Worm (Caenorhabditis elegans) whole organism, L1 larva: Measurements from ENCODE around the gene C26D10.4.

Source experiments
- C04F5.9 ChIP-seq: sonication (generic microtip); optimal IDR thresholded peaks from 2 replicates; lab custom pipeline; 2016; ENCODE audit warnings: missing genetic modification characterization, missing compliant biosample characterization
- Y116A8C.19 ChIP-seq: sonication (generic microtip); optimal IDR thresholded peaks from 2 replicates; lab custom pipeline; 2016; ENCODE audit warnings: missing compliant biosample characterization, missing genetic modification characterization, borderline replicate concordance
- alr-1 ChIP-seq: fragments of 200-800 bp; sonication (Bioruptor generic); optimal IDR thresholded peaks from 2 replicates; lab custom pipeline; 2018; ENCODE audit warnings: borderline replicate concordance, mild to moderate bottlenecking, missing genetic modification characterization, missing compliant biosample characterization
- aly-2 ChIP-seq: fragments of 150-350 bp; optimal IDR thresholded peaks from 2 replicates; lab custom pipeline; 2014; ENCODE audit warnings: missing biosample characterization, missing genetic modification characterization
- ama-1 ChIP-seq: fragments of 150-350 bp; optimal IDR thresholded peaks from 2 replicates; lab custom pipeline; 2014
- ceh-63 ChIP-seq: fragments of 200-800 bp; sonication (Bioruptor generic); optimal IDR thresholded peaks from 2 replicates; lab custom pipeline; 2018; ENCODE audit warnings: mild to moderate bottlenecking, missing genetic modification characterization, missing compliant biosample characterization
- ceh-8 ChIP-seq: fragments of 200-800 bp; sonication (Bioruptor generic); optimal IDR thresholded peaks from 2 replicates; lab custom pipeline; 2018; ENCODE audit warnings: mild to moderate bottlenecking, missing genetic modification characterization, moderate library complexity, missing compliant biosample characterization
- ceh-88 ChIP-seq: fragments of 200-800 bp; sonication (Bioruptor generic); IDR thresholded peaks from 2 replicates; pipeline ENCODE4 v1.3.6; 2022; ENCODE audit warnings: missing genetic modification characterization, missing compliant biosample characterization
- ces-1 ChIP-seq: fragments of 150-350 bp; optimal IDR thresholded peaks from 2 replicates; lab custom pipeline; 2014; ENCODE audit warnings: missing biosample characterization, missing genetic modification reagents, missing genetic modification characterization
- dpl-1 ChIP-seq, 3 experiments: fragments of 150-350 bp in 2 of 3; sonication (generic microtip) in 1 of 3; optimal IDR thresholded peaks; 2 replicates each; lab custom pipeline; 2014 to 2017; ENCODE audit warnings: missing biosample characterization in 3 of 3, missing genetic modification characterization in 3 of 3, missing genetic modification reagents in 3 of 3
- efl-1 ChIP-seq, 4 experiments: fragments of 150-350 bp; optimal IDR thresholded peaks in 3 of 4; peaks in 1 of 4; 1 replicate in 1 of 4; 2 replicates in 3 of 4; lab custom pipeline; 2014; ENCODE audit warnings: missing biosample characterization in 2 of 4, missing genetic modification characterization in 2 of 4, missing genetic modification reagents in 2 of 4
- elt-2 ChIP-seq: sonication (generic microtip); optimal IDR thresholded peaks from 2 replicates; lab custom pipeline; 2016; ENCODE audit warnings: missing genetic modification characterization, mild to moderate bottlenecking, inconsistent platforms, missing compliant biosample characterization, missing genetic modification reagents
- fkh-10 ChIP-seq: sonication (generic microtip); optimal IDR thresholded peaks from 2 replicates; lab custom pipeline; 2017; ENCODE audit warnings: missing biosample characterization, missing genetic modification reagents, missing genetic modification characterization
- fos-1 ChIP-seq: fragments of 150-350 bp; optimal IDR thresholded peaks from 2 replicates; lab custom pipeline; 2014; ENCODE audit warnings: missing biosample characterization, missing genetic modification characterization
- grh-1 ChIP-seq: fragments of 200-800 bp; sonication (Bioruptor generic); IDR thresholded peaks from 2 replicates; pipeline ENCODE4 v1.3.6; 2022; ENCODE audit warnings: missing genetic modification reagents, missing genetic modification characterization, missing compliant biosample characterization
- hlh-4 ChIP-seq: sonication (generic microtip); optimal IDR thresholded peaks from 2 replicates; lab custom pipeline; 2016; ENCODE audit warnings: mild to moderate bottlenecking, missing genetic modification characterization, missing compliant biosample characterization
- irx-1 ChIP-seq: sonication (generic microtip); optimal IDR thresholded peaks from 2 replicates; lab custom pipeline; 2016; ENCODE audit warnings: missing genetic modification characterization, missing compliant biosample characterization
- lin-13 ChIP-seq: fragments of 150-350 bp; optimal IDR thresholded peaks from 2 replicates; lab custom pipeline; 2014; ENCODE audit warnings: missing biosample characterization, missing genetic modification reagents, missing genetic modification characterization
- lin-14 ChIP-seq: fragments of 200-800 bp; sonication (Bioruptor generic); optimal IDR thresholded peaks from 2 replicates; lab custom pipeline; 2018; ENCODE audit warnings: mild to moderate bottlenecking, missing genetic modification characterization, moderate library complexity, missing compliant biosample characterization
- lin-15B ChIP-seq: fragments of 150-350 bp; sonication (generic microtip); optimal IDR thresholded peaks from 3 replicates; lab custom pipeline; 2014; ENCODE audit warnings: missing biosample characterization, missing genetic modification characterization
- lin-35 ChIP-seq, 2 experiments: fragments of 150-350 bp; optimal IDR thresholded peaks; 2 replicates each; lab custom pipeline; 2014; ENCODE audit warnings: missing biosample characterization in 2 of 2, missing genetic modification characterization in 2 of 2, missing genetic modification reagents in 2 of 2
- lir-3 ChIP-seq: sonication (generic microtip); optimal IDR thresholded peaks from 2 replicates; lab custom pipeline; 2016; ENCODE audit warnings: mild to moderate bottlenecking, missing genetic modification characterization, moderate library complexity, missing compliant biosample characterization; ENCODE audit not compliant: poor library complexity
- mab-9 ChIP-seq: fragments of 200-800 bp; sonication (Bioruptor generic); IDR thresholded peaks from 2 replicates; pipeline ENCODE4 v1.3.6; 2022; ENCODE audit warnings: missing genetic modification reagents, missing genetic modification characterization, missing compliant biosample characterization
- mef-2 ChIP-seq: fragments of 150-350 bp; optimal IDR thresholded peaks from 2 replicates; lab custom pipeline; 2014; ENCODE audit warnings: missing biosample characterization, missing genetic modification characterization
- nhr-20 ChIP-seq: sonication (generic microtip); optimal IDR thresholded peaks from 2 replicates; lab custom pipeline; 2016; ENCODE audit warnings: mild to moderate bottlenecking, missing genetic modification characterization, missing compliant biosample characterization
- nhr-237 ChIP-seq: fragments of 150-350 bp; optimal IDR thresholded peaks from 2 replicates; lab custom pipeline; 2014; ENCODE audit warnings: missing biosample characterization, missing genetic modification characterization
- nhr-28 ChIP-seq: fragments of 150-350 bp; optimal IDR thresholded peaks from 2 replicates; lab custom pipeline; 2014; ENCODE audit warnings: missing biosample characterization, missing genetic modification characterization
- nhr-47 ChIP-seq: sonication (generic microtip); optimal IDR thresholded peaks from 2 replicates; lab custom pipeline; 2016; ENCODE audit warnings: mild to moderate bottlenecking, missing genetic modification characterization, moderate library complexity, missing compliant biosample characterization
- nhr-71 ChIP-seq: sonication (generic microtip); optimal IDR thresholded peaks from 2 replicates; lab custom pipeline; 2016; ENCODE audit warnings: mild to moderate bottlenecking, missing genetic modification characterization, moderate library complexity, missing compliant biosample characterization
- nhr-76 ChIP-seq: sonication (generic microtip); optimal IDR thresholded peaks from 2 replicates; lab custom pipeline; 2017; ENCODE audit warnings: missing biosample characterization, missing genetic modification characterization
- nhr-77 ChIP-seq: fragments of 150-350 bp; optimal IDR thresholded peaks from 2 replicates; lab custom pipeline; 2014; ENCODE audit warnings: missing biosample characterization, missing genetic modification characterization
- nhr-85 ChIP-seq: sonication (generic microtip); peaks from one replicate; lab custom pipeline; 2016; ENCODE audit warnings: missing genetic modification characterization, inconsistent platforms, missing compliant biosample characterization
- nhr-90 ChIP-seq: sonication (generic microtip); optimal IDR thresholded peaks from 2 replicates; lab custom pipeline; 2016; ENCODE audit warnings: mild to moderate bottlenecking, missing genetic modification characterization, missing compliant biosample characterization; ENCODE audit not compliant: poor library complexity
- pax-3 ChIP-seq: fragments of 200-800 bp; sonication (Bioruptor generic); optimal IDR thresholded peaks from 2 replicates; lab custom pipeline; 2018; ENCODE audit warnings: mild to moderate bottlenecking, missing genetic modification characterization, moderate library complexity, missing compliant biosample characterization
- rnt-1 ChIP-seq: sonication (generic microtip); optimal IDR thresholded peaks from 2 replicates; lab custom pipeline; 2016; ENCODE audit warnings: mild to moderate bottlenecking, missing genetic modification characterization, moderate library complexity, missing compliant biosample characterization
- skn-1 ChIP-seq: fragments of 150-350 bp; optimal IDR thresholded peaks from 2 replicates; lab custom pipeline; 2014; ENCODE audit warnings: missing biosample characterization, missing genetic modification characterization
- snpc-4 ChIP-seq: fragments of 150-350 bp; optimal IDR thresholded peaks from 2 replicates; lab custom pipeline; 2014; ENCODE audit warnings: missing biosample characterization, missing genetic modification characterization
- sox-4 ChIP-seq: sonication (generic microtip); optimal IDR thresholded peaks from 2 replicates; lab custom pipeline; 2016; ENCODE audit warnings: missing genetic modification characterization, missing compliant biosample characterization
- unc-62 ChIP-seq: fragments of 150-350 bp; optimal IDR thresholded peaks from 2 replicates; lab custom pipeline; 2014; ENCODE audit warnings: missing biosample characterization, missing genetic modification reagents, missing genetic modification characterization
- unc-98 ChIP-seq: fragments of 200-800 bp; sonication (Bioruptor generic); IDR thresholded peaks from 2 replicates; pipeline ENCODE4 v1.3.6; 2022; ENCODE audit warnings: missing genetic modification characterization, missing compliant biosample characterization
- xbp-1 ChIP-seq: sonication (generic microtip); optimal IDR thresholded peaks from 2 replicates; lab custom pipeline; 2016; ENCODE audit warnings: missing genetic modification characterization, missing compliant biosample characterization

The C26D10.4 gene

ce11 chrII:8354233-8354750 lies 24.7 kb downstream of the C26D10.4 start, which contains the start of gene C26D10.6:
Gene C26D10.6, minus strand, starts transcription at chrII:8354700.
- no peak for TF ChIP-seq nhr-237 (tag; lab: Kevin White, UChicago)
- TF ChIP-seq lin-14 (GFP tag; lab: Kevin White, UChicago) = peak; percentile 32
- TF ChIP-seq ceh-88 (GFP tag; lab: Robert Waterston, UW) = no peak
- no peak for TF ChIP-seq efl-1 (optimal IDR thresholded peaks at IDR 0.05; lab: Kevin White, UChicago)
- peak in 1 of 2 experiments; percentile 48 for TF ChIP-seq efl-1 (GFP tag; optimal IDR thresholded peaks at IDR 0.05 in 1 of 2; lab: Kevin White, UChicago)
- no peak for TF ChIP-seq lin-15B
- no peak for TF ChIP-seq C04F5.9 (tag; lab: Kevin White, UChicago)
- TF ChIP-seq fkh-10 (GFP tag; lab: Kevin White, UChicago) = peak; percentile 11
- TF ChIP-seq, all 84 proteins: peak for 3

ce11 chrII:8358466-8358865 lies 28.9 kb downstream of the C26D10.4 start:
- no peak for TF ChIP-seq lin-13 (GFP tag; lab: Kevin White, UChicago)
- no peak for TF ChIP-seq ces-1 (GFP tag; lab: Kevin White, UChicago)
- no peak for TF ChIP-seq ceh-63
- TF ChIP-seq aly-2 (tag; lab: Kevin White, UChicago) = no peak
- TF ChIP-seq unc-98 (GFP tag; lab: Robert Waterston, UW) = no peak

ce11 chrII:8359350-8359749 lies 29.8 kb downstream of the C26D10.4 start, which contains the start of gene col-77:
Gene col-77, minus strand, starts transcription at chrII:8359381.
- TF ChIP-seq lin-14 (GFP tag; lab: Kevin White, UChicago) (peak; percentile 31), nhr-77 (tag; lab: Kevin White, UChicago) (no peak), pax-3 (tag; lab: Kevin White, UChicago) (no peak)

- TF ChIP-seq lir-3 (tag; lab: Kevin White, UChicago) (no peak), rnt-1 (no peak), irx-1 (tag; lab: Kevin White, UChicago) (no peak), mef-2 (no peak), dpl-1 (GFP tag; optimal IDR thresholded peaks at IDR 0.05; lab: Kevin White, UChicago) (no peak), snpc-4 (no peak), nhr-28 (tag; lab: Kevin White, UChicago) (no peak), fkh-10 (GFP tag; lab: Kevin White, UChicago) (no peak), nhr-90 (tag; lab: Kevin White, UChicago) (no peak), elt-2 (no peak), skn-1 (tag; lab: Kevin White, UChicago) (no peak), grh-1 (GFP tag; lab: Robert Waterston, UW) (no peak), nhr-76 (tag; lab: Kevin White, UChicago) (no peak), ceh-8 (GFP tag; lab: Kevin White, UChicago) (no peak), nhr-85 (tag; lab: Kevin White, UChicago) (no peak), ceh-88 (GFP tag; lab: Robert Waterston, UW) (no peak), xbp-1 (tag; lab: Kevin White, UChicago) (no peak), unc-62 (no peak), fos-1 (tag; lab: Kevin White, UChicago) (no peak)
- TF ChIP-seq, all 84 proteins: peak for 0
Observed at ce11 chrII:8360453-8360852, 30.9 kb downstream of the C26D10.4 start, which contains the start of gene M195.2. Gene M195.2, plus strand, starts transcription at chrII:8360753.

ce11 chrII:8369059-8369458 lies 39.5 kb downstream of the C26D10.4 start, which contains the start of gene amt-3:
Gene amt-3, minus strand, starts transcription at chrII:8369159.
- no peak for TF ChIP-seq fos-1 (tag; lab: Kevin White, UChicago)

ce11 chrII:8370194-8370593 lies 40.6 kb downstream of the C26D10.4 start:
- TF ChIP-seq elt-2 (no peak), alr-1 (tag; lab: Kevin White, UChicago) (no peak), lin-14 (GFP tag; lab: Kevin White, UChicago) (no peak), ama-1 (lab: Kevin White, UChicago) (no peak), sox-4 (tag; lab: Kevin White, UChicago) (no peak), nhr-47 (no peak), nhr-76 (tag; lab: Kevin White, UChicago) (no peak), Y116A8C.19 (no peak), nhr-77 (tag; lab: Kevin White, UChicago) (no peak), hlh-4 (no peak), lin-35 (GFP tag; optimal IDR thresholded peaks at IDR 0.05; lab: Kevin White, UChicago) (no peak), xbp-1 (tag; lab: Kevin White, UChicago) (no peak), nhr-71 (tag; lab: Kevin White, UChicago) (no peak), mab-9 (no peak), mef-2 (no peak), nhr-20 (no peak)
